Worm (Caenorhabditis elegans): Measurements from ENCODE around the gene T04F8.2.

ce11 chrX:11641562-11641961 lies 14.8 kb downstream of the T04F8.2 start:
- TF ChIP-seq dmd-4 (tag; optimal IDR thresholded peaks at IDR 0.05; ENCODE audit: borderline replicate concordance) (no peak), tbx-2 (tag; optimal IDR thresholded peaks at IDR 0.05) (no peak)

Measured in whole organism, late embryonic.